Worm (Caenorhabditis elegans): ENCODE data around the gene W07A12.8.

ce11 chrII:9172849-9173248, 7.2 kb upstream of the W07A12.8 start, which contains the start of gene T23G7.2:
- TF ChIP-seq fos-1 (tag; optimal IDR thresholded peaks at IDR 0.05) (no peak), aha-1 (tag; optimal IDR thresholded peaks at IDR 0.05) (no peak), unc-30 (tag; optimal IDR thresholded peaks at IDR 0.05) (no peak), mef-2 (tag; optimal IDR thresholded peaks at IDR 0.05) (no peak), elt-3 (tag; optimal IDR thresholded peaks at IDR 0.05) (no peak), nhr-84 (tag; optimal IDR thresholded peaks at IDR 0.05) (no peak), nhr-77 (tag; optimal IDR thresholded peaks at IDR 0.05) (no peak), zag-1 (tag; optimal IDR thresholded peaks at IDR 0.05) (no peak), nhr-71 (tag; optimal IDR thresholded peaks at IDR 0.05) (no peak), ets-5 (GFP tag; IDR thresholded peaks at IDR 0.05) (no peak), lin-15B (tag; optimal IDR thresholded peaks at IDR 0.05) (no peak), dpl-1 (GFP tag; optimal IDR thresholded peaks at IDR 0.05) (no peak)
